Worm (Caenorhabditis elegans) whole organism, L1 larva: ENCODE measurements around the gene nspd-3.

Experiments
- C16A3.4 ChIP-seq: fragments of 150-350 bp; optimal IDR thresholded peaks from 2 replicates; lab custom pipeline; 2014; ENCODE audit warnings: missing biosample characterization, missing genetic modification characterization
- C34B4.2 ChIP-seq: sonication (generic microtip); optimal IDR thresholded peaks from 2 replicates; lab custom pipeline; 2017; ENCODE audit warnings: mild to moderate bottlenecking, missing genetic modification characterization, missing compliant biosample characterization
- Y116A8C.19 ChIP-seq: sonication (generic microtip); optimal IDR thresholded peaks from 2 replicates; lab custom pipeline; 2016; ENCODE audit warnings: missing compliant biosample characterization, missing genetic modification characterization, borderline replicate concordance
- alr-1 ChIP-seq: fragments of 200-800 bp; sonication (Bioruptor generic); optimal IDR thresholded peaks from 2 replicates; lab custom pipeline; 2018; ENCODE audit warnings: borderline replicate concordance, mild to moderate bottlenecking, missing genetic modification characterization, missing compliant biosample characterization
- aly-2 ChIP-seq: fragments of 150-350 bp; optimal IDR thresholded peaks from 2 replicates; lab custom pipeline; 2014; ENCODE audit warnings: missing biosample characterization, missing genetic modification characterization
- ama-1 ChIP-seq: fragments of 150-350 bp; optimal IDR thresholded peaks from 2 replicates; lab custom pipeline; 2014
- ceh-8 ChIP-seq: fragments of 200-800 bp; sonication (Bioruptor generic); optimal IDR thresholded peaks from 2 replicates; lab custom pipeline; 2018; ENCODE audit warnings: mild to moderate bottlenecking, missing genetic modification characterization, moderate library complexity, missing compliant biosample characterization
- ceh-88 ChIP-seq: fragments of 200-800 bp; sonication (Bioruptor generic); IDR thresholded peaks from 2 replicates; pipeline ENCODE4 v1.3.6; 2022; ENCODE audit warnings: missing genetic modification characterization, missing compliant biosample characterization
- dpl-1 ChIP-seq, 3 experiments: fragments of 150-350 bp in 2 of 3; sonication (generic microtip) in 1 of 3; optimal IDR thresholded peaks; 2 replicates each; lab custom pipeline; 2014 to 2017; ENCODE audit warnings: missing biosample characterization in 3 of 3, missing genetic modification characterization in 3 of 3, missing genetic modification reagents in 3 of 3
- elt-2 ChIP-seq: sonication (generic microtip); optimal IDR thresholded peaks from 2 replicates; lab custom pipeline; 2016; ENCODE audit warnings: missing genetic modification characterization, mild to moderate bottlenecking, inconsistent platforms, missing compliant biosample characterization, missing genetic modification reagents
- fkh-10 ChIP-seq: sonication (generic microtip); optimal IDR thresholded peaks from 2 replicates; lab custom pipeline; 2017; ENCODE audit warnings: missing biosample characterization, missing genetic modification reagents, missing genetic modification characterization
- fkh-4 ChIP-seq: sonication (generic microtip); optimal IDR thresholded peaks from 2 replicates; lab custom pipeline; 2016; ENCODE audit warnings: missing compliant biosample characterization, missing genetic modification characterization, borderline replicate concordance
- hlh-17 ChIP-seq: fragments of 200-800 bp; sonication (Bioruptor generic); optimal IDR thresholded peaks from 2 replicates; lab custom pipeline; 2018; ENCODE audit warnings: missing genetic modification characterization, mild to moderate bottlenecking, missing compliant biosample characterization, moderate library complexity, borderline replicate concordance
- hpl-2 ChIP-seq: fragments of 150-350 bp; optimal IDR thresholded peaks from 2 replicates; lab custom pipeline; 2014; ENCODE audit warnings: missing biosample characterization, missing genetic modification reagents, missing genetic modification characterization
- isw-1 ChIP-seq: fragments of 200-800 bp; sonication (Bioruptor generic); IDR thresholded peaks from 2 replicates; pipeline ENCODE4 v1.3.6; 2022; ENCODE audit warnings: missing genetic modification characterization, missing compliant biosample characterization
- lin-13 ChIP-seq: fragments of 150-350 bp; optimal IDR thresholded peaks from 2 replicates; lab custom pipeline; 2014; ENCODE audit warnings: missing biosample characterization, missing genetic modification reagents, missing genetic modification characterization
- lin-14 ChIP-seq: fragments of 200-800 bp; sonication (Bioruptor generic); optimal IDR thresholded peaks from 2 replicates; lab custom pipeline; 2018; ENCODE audit warnings: mild to moderate bottlenecking, missing genetic modification characterization, moderate library complexity, missing compliant biosample characterization
- lin-35 ChIP-seq, 2 experiments: fragments of 150-350 bp; optimal IDR thresholded peaks; 2 replicates each; lab custom pipeline; 2014; ENCODE audit warnings: missing biosample characterization in 2 of 2, missing genetic modification characterization in 2 of 2, missing genetic modification reagents in 2 of 2
- lin-39 ChIP-seq: fragments of 150-350 bp; optimal IDR thresholded peaks from 2 replicates; lab custom pipeline; 2014; ENCODE audit warnings: missing biosample characterization, missing genetic modification reagents, missing genetic modification characterization
- lir-3 ChIP-seq: sonication (generic microtip); optimal IDR thresholded peaks from 2 replicates; lab custom pipeline; 2016; ENCODE audit warnings: mild to moderate bottlenecking, missing genetic modification characterization, moderate library complexity, missing compliant biosample characterization; ENCODE audit not compliant: poor library complexity
- lsy-2 ChIP-seq, 2 experiments: fragments of 150-350 bp; optimal IDR thresholded peaks; 2 replicates each; lab custom pipeline; 2014; ENCODE audit warnings: missing biosample characterization in 2 of 2, missing genetic modification characterization in 2 of 2
- mef-2 ChIP-seq: fragments of 150-350 bp; optimal IDR thresholded peaks from 2 replicates; lab custom pipeline; 2014; ENCODE audit warnings: missing biosample characterization, missing genetic modification characterization
- mep-1 ChIP-seq: fragments of 150-350 bp; optimal IDR thresholded peaks from 2 replicates; lab custom pipeline; 2014; ENCODE audit warnings: missing biosample characterization, missing genetic modification characterization
- nhr-11 ChIP-seq: fragments of 150-350 bp; optimal IDR thresholded peaks from 2 replicates; lab custom pipeline; 2014; ENCODE audit warnings: missing biosample characterization, missing genetic modification characterization
- nhr-19 ChIP-seq: fragments of 200-800 bp; sonication (Bioruptor generic); conservative IDR thresholded peaks from 2 replicates; pipeline ENCODE4 v1.3.6; 2022; ENCODE audit warnings: missing genetic modification characterization, missing compliant biosample characterization
- nhr-237 ChIP-seq: fragments of 150-350 bp; optimal IDR thresholded peaks from 2 replicates; lab custom pipeline; 2014; ENCODE audit warnings: missing biosample characterization, missing genetic modification characterization
- nhr-71 ChIP-seq: sonication (generic microtip); optimal IDR thresholded peaks from 2 replicates; lab custom pipeline; 2016; ENCODE audit warnings: mild to moderate bottlenecking, missing genetic modification characterization, moderate library complexity, missing compliant biosample characterization
- nhr-76 ChIP-seq: sonication (generic microtip); optimal IDR thresholded peaks from 2 replicates; lab custom pipeline; 2017; ENCODE audit warnings: missing biosample characterization, missing genetic modification characterization
- nhr-77 ChIP-seq: fragments of 150-350 bp; optimal IDR thresholded peaks from 2 replicates; lab custom pipeline; 2014; ENCODE audit warnings: missing biosample characterization, missing genetic modification characterization
- nhr-84 ChIP-seq: sonication (generic microtip); optimal IDR thresholded peaks from 2 replicates; lab custom pipeline; 2017; ENCODE audit warnings: missing biosample characterization, missing genetic modification characterization
- nhr-85 ChIP-seq: sonication (generic microtip); peaks from one replicate; lab custom pipeline; 2016; ENCODE audit warnings: missing genetic modification characterization, inconsistent platforms, missing compliant biosample characterization
- nhr-90 ChIP-seq: sonication (generic microtip); optimal IDR thresholded peaks from 2 replicates; lab custom pipeline; 2016; ENCODE audit warnings: mild to moderate bottlenecking, missing genetic modification characterization, missing compliant biosample characterization; ENCODE audit not compliant: poor library complexity
- pag-3 ChIP-seq: sonication (generic microtip); optimal IDR thresholded peaks from 2 replicates; lab custom pipeline; 2017; ENCODE audit warnings: missing genetic modification characterization, mild to moderate bottlenecking, missing compliant biosample characterization, antibody characterized with exemption, borderline replicate concordance; ENCODE audit not compliant: insufficient read depth
- pax-3 ChIP-seq: fragments of 200-800 bp; sonication (Bioruptor generic); optimal IDR thresholded peaks from 2 replicates; lab custom pipeline; 2018; ENCODE audit warnings: mild to moderate bottlenecking, missing genetic modification characterization, moderate library complexity, missing compliant biosample characterization
- pqm-1 ChIP-seq: sonication (generic microtip); optimal IDR thresholded peaks from 3 replicates; lab custom pipeline; 2017; ENCODE audit warnings: missing biosample characterization, missing genetic modification characterization
- rnt-1 ChIP-seq: sonication (generic microtip); optimal IDR thresholded peaks from 2 replicates; lab custom pipeline; 2016; ENCODE audit warnings: mild to moderate bottlenecking, missing genetic modification characterization, moderate library complexity, missing compliant biosample characterization
- snpc-4 ChIP-seq: fragments of 150-350 bp; optimal IDR thresholded peaks from 2 replicates; lab custom pipeline; 2014; ENCODE audit warnings: missing biosample characterization, missing genetic modification characterization
- snu-23 ChIP-seq: sonication (generic microtip); optimal IDR thresholded peaks from 2 replicates; lab custom pipeline; 2016; ENCODE audit warnings: missing genetic modification characterization, missing compliant biosample characterization
- sox-4 ChIP-seq: sonication (generic microtip); optimal IDR thresholded peaks from 2 replicates; lab custom pipeline; 2016; ENCODE audit warnings: missing genetic modification characterization, missing compliant biosample characterization
- sptf-1 ChIP-seq: fragments of 150-350 bp; optimal IDR thresholded peaks from 2 replicates; lab custom pipeline; 2014; ENCODE audit warnings: missing biosample characterization, missing genetic modification characterization
- swsn-7 ChIP-seq: sonication (generic microtip); optimal IDR thresholded peaks from 2 replicates; lab custom pipeline; 2016; ENCODE audit warnings: missing genetic modification characterization, missing compliant biosample characterization
- tbx-2 ChIP-seq: sonication (generic microtip); optimal IDR thresholded peaks from 2 replicates; lab custom pipeline; 2016; ENCODE audit warnings: missing genetic modification characterization, missing compliant biosample characterization
- unc-130 ChIP-seq: fragments of 150-350 bp; optimal IDR thresholded peaks from 2 replicates; lab custom pipeline; 2017; ENCODE audit warnings: missing biosample characterization, missing genetic modification characterization, inconsistent platforms
- unc-62 ChIP-seq: fragments of 150-350 bp; optimal IDR thresholded peaks from 2 replicates; lab custom pipeline; 2014; ENCODE audit warnings: missing biosample characterization, missing genetic modification reagents, missing genetic modification characterization
- unc-86 ChIP-seq: sonication (generic microtip); optimal IDR thresholded peaks from 2 replicates; lab custom pipeline; 2016; ENCODE audit warnings: missing genetic modification characterization, missing compliant biosample characterization
- unc-98 ChIP-seq: fragments of 200-800 bp; sonication (Bioruptor generic); IDR thresholded peaks from 2 replicates; pipeline ENCODE4 v1.3.6; 2022; ENCODE audit warnings: missing genetic modification characterization, missing compliant biosample characterization
- vab-15 ChIP-seq: sonication (generic microtip); optimal IDR thresholded peaks from 2 replicates; lab custom pipeline; 2017; ENCODE audit warnings: missing genotype, mild to moderate bottlenecking, missing genetic modification characterization, missing compliant biosample characterization
- xbp-1 ChIP-seq: sonication (generic microtip); optimal IDR thresholded peaks from 2 replicates; lab custom pipeline; 2016; ENCODE audit warnings: missing genetic modification characterization, missing compliant biosample characterization
- zag-1 ChIP-seq: fragments of 150-350 bp; optimal IDR thresholded peaks from 2 replicates; lab custom pipeline; 2014; ENCODE audit warnings: missing biosample characterization, missing genetic modification characterization
- zip-4 ChIP-seq: fragments of 200-800 bp; sonication (Bioruptor generic); optimal IDR thresholded peaks from 2 replicates; lab custom pipeline; 2018; ENCODE audit warnings: mild to moderate bottlenecking, missing genetic modification characterization, moderate library complexity, missing compliant biosample characterization
- ztf-11 ChIP-seq, 2 experiments: sonication (generic microtip); optimal IDR thresholded peaks; 2 replicates each; lab custom pipeline; 2016 to 2017; ENCODE audit warnings: missing genetic modification characterization in 2 of 2, missing biosample characterization in 1 of 2, missing compliant biosample characterization in 1 of 2
- ztf-4 ChIP-seq: fragments of 150-350 bp; optimal IDR thresholded peaks from 2 replicates; lab custom pipeline; 2014; ENCODE audit warnings: missing biosample characterization, missing genetic modification characterization

nspd-3 gene

DNA sequence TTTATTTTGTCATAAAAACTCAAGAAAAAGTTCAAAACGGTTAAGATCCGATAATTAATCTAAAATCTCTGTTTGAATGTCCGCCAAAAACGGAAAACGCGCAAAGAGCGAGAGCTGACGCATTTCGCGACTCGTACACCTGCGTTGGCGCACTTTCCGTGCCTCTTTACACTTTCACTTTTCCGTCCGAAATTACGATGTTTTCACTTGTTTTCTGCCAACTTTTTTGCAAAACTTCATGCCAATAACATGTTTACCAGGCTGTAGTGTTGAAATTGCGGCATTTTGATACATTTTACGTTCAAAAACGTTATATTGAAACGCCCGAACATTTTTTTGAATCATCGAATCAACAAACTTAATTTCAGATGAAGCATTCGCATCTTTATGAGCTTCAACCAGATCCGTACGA, 20.9 kb upstream of the nspd-3 start, which contains the start of gene W03F8.4 (continued):
- TF ChIP-seq snu-23 (GFP tag; lab: Kevin White, UChicago): peak; percentile 98
- TF ChIP-seq mep-1: peak; percentile 98
- TF ChIP-seq unc-98: peak; percentile 17; the same call in 1 of the 2 replicates
- peak; percentile 67 for TF ChIP-seq fkh-10 (GFP tag; lab: Kevin White, UChicago)
- TF ChIP-seq nhr-77 (tag; lab: Kevin White, UChicago): peak; percentile 88
- TF ChIP-seq C16A3.4 (tag; lab: Kevin White, UChicago): peak; percentile 96
- peak; percentile 82 for TF ChIP-seq elt-2 (tag; lab: Kevin White, UChicago)
- peak; percentile 84 for TF ChIP-seq pax-3 (tag; lab: Kevin White, UChicago)
- TF ChIP-seq nhr-84 (tag; lab: Kevin White, UChicago): peak; percentile 10
- TF ChIP-seq ama-1 (lab: Kevin White, UChicago): no peak
- peak; percentile 75 for TF ChIP-seq pag-3 (tag; lab: Kevin White, UChicago)
- TF ChIP-seq lir-3 (tag; lab: Kevin White, UChicago): peak; percentile 84
- TF ChIP-seq sox-4 (tag; lab: Kevin White, UChicago): peak; percentile 87
- peak; percentile 95 to 96 for TF ChIP-seq lsy-2 (tag; optimal IDR thresholded peaks at IDR 0.05; lab: Kevin White, UChicago)
- TF ChIP-seq fkh-4 (tag; lab: Kevin White, UChicago): peak; percentile 80
- peak; percentile 31 for TF ChIP-seq C34B4.2
- peak; percentile 94 for TF ChIP-seq xbp-1 (tag; lab: Kevin White, UChicago)
- no peak for TF ChIP-seq zag-1 (tag; lab: Kevin White, UChicago)
- TF ChIP-seq nhr-19 (GFP tag; lab: Robert Waterston, UW): peak; percentile 96
- TF ChIP-seq ztf-4: peak; percentile 91
- TF ChIP-seq aly-2: peak; percentile 85
- TF ChIP-seq rnt-1 (tag; lab: Kevin White, UChicago): peak; percentile 97
- peak; percentile 52 to 77 for TF ChIP-seq ztf-11 (tag; optimal IDR thresholded peaks at IDR 0.05; lab: Kevin White, UChicago)
- no peak for TF ChIP-seq hlh-17 (GFP tag; lab: Kevin White, UChicago)
- TF ChIP-seq nhr-71 (tag; lab: Kevin White, UChicago): peak; percentile 98
- peak; percentile 51 for TF ChIP-seq nhr-237 (tag; lab: Kevin White, UChicago)
- TF ChIP-seq dpl-1 (GFP tag; optimal IDR thresholded peaks at IDR 0.05; lab: Kevin White, UChicago): peak; percentile 99
- TF ChIP-seq unc-62 (GFP tag; lab: Kevin White, UChicago): peak; percentile 58
- no peak for TF ChIP-seq pqm-1 (tag; lab: Kevin White, UChicago)
- TF ChIP-seq unc-86 (tag; lab: Kevin White, UChicago): peak; percentile 91
- TF ChIP-seq lin-39 (tag; lab: Kevin White, UChicago): peak; percentile 96
- peak; percentile 93 for TF ChIP-seq ceh-88 (GFP tag; lab: Robert Waterston, UW)
- peak; percentile 93 for TF ChIP-seq isw-1
- TF ChIP-seq tbx-2: peak; percentile 97
- peak; percentile 89 for TF ChIP-seq nhr-11
- TF ChIP-seq swsn-7: peak; percentile 96
- TF ChIP-seq vab-15 (tag; lab: Kevin White, UChicago): peak; percentile 43
- TF ChIP-seq lin-14 (GFP tag; lab: Kevin White, UChicago): peak; percentile 95
- peak; percentile 86 for TF ChIP-seq zip-4 (GFP tag; lab: Kevin White, UChicago)
- peak; percentile 98 for TF ChIP-seq nhr-90 (tag; lab: Kevin White, UChicago)
- TF ChIP-seq unc-130 (tag; lab: Kevin White, UChicago): peak; percentile 96
- TF ChIP-seq sptf-1 (tag; lab: Kevin White, UChicago): no peak
- no peak for TF ChIP-seq alr-1 (tag; lab: Kevin White, UChicago)
- TF ChIP-seq lin-13 (GFP tag; lab: Kevin White, UChicago): peak; percentile 90
- TF ChIP-seq mef-2: peak; percentile 67
- TF ChIP-seq hpl-2: peak; percentile 54
- peak; percentile 90 for TF ChIP-seq snpc-4 (tag; lab: Kevin White, UChicago)
- TF ChIP-seq Y116A8C.19: peak; percentile 37
- peak; percentile 99 for TF ChIP-seq nhr-85 (tag; lab: Kevin White, UChicago)
- TF ChIP-seq ceh-8 (GFP tag; lab: Kevin White, UChicago): peak; percentile 95
- no peak for TF ChIP-seq nhr-76 (tag; lab: Kevin White, UChicago)
- peak; percentile 99 for TF ChIP-seq lin-35 (GFP tag; optimal IDR thresholded peaks at IDR 0.05; lab: Kevin White, UChicago)
